Fruit fly (Drosophila melanogaster) whole organism, embryonic: ENCODE results near the gene CG6195.

Source experiments
- Bgb ChIP-seq: fragments of 200-800 bp; sonication (Bioruptor generic); IDR thresholded peaks from 2 replicates; pipeline ENCODE4 v1.3.6; 2022; ENCODE audit warnings: missing biosample characterization, missing genetic modification characterization; ENCODE audit not compliant: partially characterized antibody
- CG10543 ChIP-seq: fragments of 200-800 bp; sonication (Bioruptor generic); optimal IDR thresholded peaks from 3 replicates; lab custom pipeline; 2017; ENCODE audit warnings: missing biosample characterization, mild to moderate bottlenecking, missing genetic modification characterization, moderate library complexity
- CG11695 ChIP-seq: fragments of 200-800 bp; sonication (Bioruptor generic); IDR thresholded peaks from 3 replicates; pipeline ENCODE4 v1.3.6; 2022; ENCODE audit warnings: missing biosample characterization, missing genetic modification characterization
- CG13624 ChIP-seq: fragments of 200-800 bp; sonication (Bioruptor generic); optimal IDR thresholded peaks from 2 replicates; lab custom pipeline; 2016; ENCODE audit warnings: missing biosample characterization, missing genetic modification characterization
- CG13894 ChIP-seq: fragments of 200-800 bp; sonication (Bioruptor generic); optimal IDR thresholded peaks from 3 replicates; lab custom pipeline; 2018; ENCODE audit warnings: missing biosample characterization, mild to moderate bottlenecking, missing genetic modification characterization, moderate library complexity
- CG17328 ChIP-seq: fragments of 200-800 bp; sonication (Bioruptor generic); IDR thresholded peaks from 2 replicates; pipeline ENCODE4 v1.3.6; 2022; ENCODE audit warnings: missing biosample characterization, missing genetic modification characterization
- CG18599 ChIP-seq: fragments of 200-800 bp; sonication (Bioruptor generic); optimal IDR thresholded peaks from 3 replicates; lab custom pipeline; 2017; ENCODE audit warnings: missing biosample characterization, missing genetic modification characterization, mild to moderate bottlenecking, moderate library complexity, missing genetic modification reagents
- CG2678 ChIP-seq: fragments of 200-800 bp; sonication (Bioruptor generic); optimal IDR thresholded peaks from 3 replicates; lab custom pipeline; 2019; ENCODE audit warnings: missing biosample characterization, mild to moderate bottlenecking, missing genetic modification characterization, moderate library complexity
- CG31224 ChIP-seq: fragments of 200-800 bp; sonication (Bioruptor generic); IDR thresholded peaks from 2 replicates; pipeline ENCODE4 v1.3.6; 2022; ENCODE audit warnings: missing biosample characterization, missing genetic modification characterization
- CG34422 ChIP-seq: fragments of 200-800 bp; sonication (Bioruptor generic); IDR thresholded peaks from 3 replicates; pipeline ENCODE4 v1.3.6; 2022; ENCODE audit warnings: missing biosample characterization, missing genetic modification characterization
- CG3838 ChIP-seq: fragments of 200-800 bp; sonication (Bioruptor generic); optimal IDR thresholded peaks from 3 replicates; lab custom pipeline; 2016; ENCODE audit warnings: missing biosample characterization, missing genetic modification characterization
- CG4360 ChIP-seq: fragments of 200-800 bp; sonication (Bioruptor generic); IDR thresholded peaks from 2 replicates; pipeline ENCODE4 v1.3.6; 2022; ENCODE audit warnings: missing biosample characterization, missing genetic modification characterization
- CG6175 ChIP-seq: fragments of 200-800 bp; sonication (Bioruptor generic); IDR thresholded peaks from 3 replicates; pipeline ENCODE4 v1.3.6; 2022; ENCODE audit warnings: missing biosample characterization, missing genetic modification characterization
- CG6272 ChIP-seq: fragments of 200-800 bp; sonication (Bioruptor generic); IDR thresholded peaks from 2 replicates; pipeline ENCODE4 v1.3.6; 2022; ENCODE audit warnings: missing biosample characterization, missing genetic modification characterization
- CG7271 ChIP-seq: fragments of 200-800 bp; sonication (Bioruptor generic); optimal IDR thresholded peaks from 2 replicates; lab custom pipeline; 2018; ENCODE audit warnings: missing biosample characterization, mild to moderate bottlenecking, missing genetic modification characterization, moderate library complexity
- CG8290 ChIP-seq, 3 experiments: fragments of 200-800 bp; sonication (Bioruptor generic); optimal IDR thresholded peaks; 2 replicates each; lab custom pipeline; 2016 to 2019; ENCODE audit warnings: missing biosample characterization in 3 of 3, missing genetic modification characterization in 3 of 3, mild to moderate bottlenecking in 2 of 3, moderate library complexity in 1 of 3
- CG9215 ChIP-seq: fragments of 200-800 bp; sonication (Bioruptor generic); IDR thresholded peaks from 2 replicates; pipeline ENCODE4 v1.3.6; 2022; ENCODE audit warnings: missing biosample characterization, missing genetic modification characterization
- Dbx ChIP-seq: fragments of 200-800 bp; sonication (Bioruptor generic); IDR thresholded peaks from 3 replicates; pipeline ENCODE4 v1.3.6; 2022; ENCODE audit warnings: missing biosample characterization, missing genetic modification characterization
- HHEX ChIP-seq: fragments of 200-800 bp; sonication (Bioruptor generic); optimal IDR thresholded peaks from 3 replicates; lab custom pipeline; 2017; ENCODE audit warnings: missing biosample characterization, mild to moderate bottlenecking, missing genetic modification characterization, missing genetic modification reagents
- HLH4C ChIP-seq: fragments of 200-800 bp; sonication (Bioruptor generic); IDR thresholded peaks from 3 replicates; pipeline ENCODE4 v1.3.6; 2022; ENCODE audit warnings: missing biosample characterization, missing genetic modification characterization; ENCODE audit not compliant: partially characterized antibody
- Hr3 ChIP-seq: fragments of 200-800 bp; sonication (Bioruptor generic); optimal IDR thresholded peaks from 3 replicates; lab custom pipeline; 2016; ENCODE audit warnings: missing biosample characterization, missing genetic modification characterization
- Hr78 ChIP-seq, 2 experiments: fragments of 200-800 bp in 1 of 2; fragments of >200 bp in 1 of 2; sonication (Bioruptor generic) in 1 of 2; optimal IDR thresholded peaks; 2 replicates each; lab custom pipeline; 2017 to 2019; ENCODE audit warnings: missing biosample characterization in 2 of 2, missing genetic modification characterization in 2 of 2, mild to moderate bottlenecking in 1 of 2, moderate library complexity in 1 of 2
- Lhr ChIP-seq: fragments of 200-800 bp; sonication (Bioruptor generic); optimal IDR thresholded peaks from 3 replicates; lab custom pipeline; 2017; ENCODE audit warnings: mild to moderate bottlenecking, missing biosample characterization, missing genetic modification reagents, missing genetic modification characterization
- Med ChIP-seq: fragments of 200-800 bp; sonication (Bioruptor generic); peaks from one replicate; lab custom pipeline; 2016; ENCODE audit warnings: missing biosample characterization, missing genetic modification characterization, mild to moderate bottlenecking, inconsistent platforms, moderate library complexity
- NFAT ChIP-seq: fragments of 200-800 bp; sonication (Bioruptor generic); IDR thresholded peaks from 2 replicates; pipeline ENCODE4 v1.3.6; 2022; ENCODE audit warnings: missing biosample characterization, missing genetic modification characterization
- Pdp1 ChIP-seq, 2 experiments: fragments of 200-800 bp; sonication (Bioruptor generic); optimal IDR thresholded peaks; 3 replicates each; lab custom pipeline; 2016; ENCODE audit warnings: missing biosample characterization in 2 of 2, missing genetic modification characterization in 2 of 2, mild to moderate bottlenecking in 1 of 2, moderate library complexity in 1 of 2
- Rfx ChIP-seq: fragments of 200-800 bp; sonication (Bioruptor generic); IDR thresholded peaks from 2 replicates; pipeline ENCODE4 v1.3.6; 2022; ENCODE audit warnings: missing biosample characterization, missing genetic modification characterization
- Spps ChIP-seq: fragments of 200-800 bp; sonication (Bioruptor generic); optimal IDR thresholded peaks from 2 replicates; lab custom pipeline; 2018; ENCODE audit warnings: missing biosample characterization, mild to moderate bottlenecking, missing genetic modification characterization
- abd-A ChIP-seq: fragments of 200-800 bp; sonication (Bioruptor generic); optimal IDR thresholded peaks from 3 replicates; lab custom pipeline; 2019; ENCODE audit warnings: missing biosample characterization, mild to moderate bottlenecking, missing genetic modification characterization, moderate library complexity
- ase ChIP-seq: fragments of 200-800 bp; sonication (Bioruptor generic); IDR thresholded peaks from 3 replicates; pipeline ENCODE4 v1.3.6; 2022; ENCODE audit warnings: missing biosample characterization, missing genetic modification characterization
- bab2 ChIP-seq: fragments of 200-800 bp; sonication (Bioruptor generic); optimal IDR thresholded peaks from 2 replicates; lab custom pipeline; 2016; ENCODE audit warnings: missing biosample characterization, missing genetic modification characterization
- bsh ChIP-seq, 2 experiments: fragments of 200-800 bp; sonication (Bioruptor generic); optimal IDR thresholded peaks; 2 replicates each; lab custom pipeline; 2017 to 2018; ENCODE audit warnings: mild to moderate bottlenecking in 2 of 2, missing biosample characterization in 2 of 2, missing genetic modification characterization in 2 of 2, moderate library complexity in 1 of 2
- caup ChIP-seq: fragments of 200-800 bp; sonication (Bioruptor generic); optimal IDR thresholded peaks from 3 replicates; lab custom pipeline; 2017; ENCODE audit warnings: missing biosample characterization, mild to moderate bottlenecking, missing genetic modification characterization, moderate library complexity; ENCODE audit not compliant: severe bottlenecking
- chinmo ChIP-seq: fragments of 200-800 bp; sonication (Bioruptor generic); IDR thresholded peaks from 4 replicates; pipeline ENCODE4 v1.3.6; 2022; ENCODE audit warnings: missing biosample characterization, missing genetic modification characterization; ENCODE audit not compliant: partially characterized antibody
- cwo ChIP-seq: fragments of 200-800 bp; sonication (Bioruptor generic); optimal IDR thresholded peaks from 3 replicates; lab custom pipeline; 2017; ENCODE audit warnings: missing biosample characterization, missing genetic modification characterization, mild to moderate bottlenecking, moderate library complexity, missing genetic modification reagents
- dpn ChIP-seq, 2 experiments: fragments of 200-800 bp; sonication (Bioruptor generic); optimal IDR thresholded peaks; 3 replicates each; lab custom pipeline; 2016; ENCODE audit warnings: missing biosample characterization in 2 of 2, missing genetic modification characterization in 2 of 2
- gcm ChIP-seq: fragments of 200-800 bp; sonication (Bioruptor generic); optimal IDR thresholded peaks from 2 replicates; lab custom pipeline; 2019; ENCODE audit warnings: missing biosample characterization, mild to moderate bottlenecking, missing genetic modification characterization, moderate library complexity
- hth ChIP-seq: fragments of >200 bp; optimal IDR thresholded peaks from 2 replicates; lab custom pipeline; 2017; ENCODE audit warnings: inconsistent platforms
- kah ChIP-seq: fragments of 200-800 bp; sonication (Bioruptor generic); optimal IDR thresholded peaks from 2 replicates; lab custom pipeline; 2018; ENCODE audit warnings: missing biosample characterization, mild to moderate bottlenecking, missing genetic modification characterization
- lov ChIP-seq, 2 experiments: fragments of 200-800 bp in 1 of 2; fragments of >200 bp in 1 of 2; sonication (Bioruptor generic) in 1 of 2; IDR thresholded peaks in 1 of 2; optimal IDR thresholded peaks in 1 of 2; 2 replicates in 1 of 2; 3 replicates in 1 of 2; pipeline versions ENCODE4 v1.3.6 to Lab custom; 2017 to 2022; ENCODE audit warnings: missing biosample characterization in 1 of 2, missing genetic modification characterization in 1 of 2
- sd ChIP-seq: fragments of 200-800 bp; sonication (Bioruptor generic); optimal IDR thresholded peaks from 3 replicates; lab custom pipeline; 2018; ENCODE audit warnings: missing biosample characterization, mild to moderate bottlenecking, missing genetic modification characterization, moderate library complexity
- ssp ChIP-seq: fragments of 200-800 bp; sonication (Bioruptor generic); IDR thresholded peaks from 2 replicates; pipeline ENCODE4 v1.3.6; 2022; ENCODE audit warnings: missing biosample characterization, missing genetic modification characterization
- tup ChIP-seq: fragments of 200-800 bp; sonication (Bioruptor generic); optimal IDR thresholded peaks from 2 replicates; lab custom pipeline; 2016; ENCODE audit warnings: missing biosample characterization, mild to moderate bottlenecking, missing genetic modification characterization, moderate library complexity
- vvl ChIP-seq: fragments of 200-800 bp; sonication (Bioruptor generic); IDR thresholded peaks from 2 replicates; pipeline ENCODE4 v1.3.6; 2022; ENCODE audit warnings: missing biosample characterization, missing genetic modification characterization

Gene CG6195

DNA sequence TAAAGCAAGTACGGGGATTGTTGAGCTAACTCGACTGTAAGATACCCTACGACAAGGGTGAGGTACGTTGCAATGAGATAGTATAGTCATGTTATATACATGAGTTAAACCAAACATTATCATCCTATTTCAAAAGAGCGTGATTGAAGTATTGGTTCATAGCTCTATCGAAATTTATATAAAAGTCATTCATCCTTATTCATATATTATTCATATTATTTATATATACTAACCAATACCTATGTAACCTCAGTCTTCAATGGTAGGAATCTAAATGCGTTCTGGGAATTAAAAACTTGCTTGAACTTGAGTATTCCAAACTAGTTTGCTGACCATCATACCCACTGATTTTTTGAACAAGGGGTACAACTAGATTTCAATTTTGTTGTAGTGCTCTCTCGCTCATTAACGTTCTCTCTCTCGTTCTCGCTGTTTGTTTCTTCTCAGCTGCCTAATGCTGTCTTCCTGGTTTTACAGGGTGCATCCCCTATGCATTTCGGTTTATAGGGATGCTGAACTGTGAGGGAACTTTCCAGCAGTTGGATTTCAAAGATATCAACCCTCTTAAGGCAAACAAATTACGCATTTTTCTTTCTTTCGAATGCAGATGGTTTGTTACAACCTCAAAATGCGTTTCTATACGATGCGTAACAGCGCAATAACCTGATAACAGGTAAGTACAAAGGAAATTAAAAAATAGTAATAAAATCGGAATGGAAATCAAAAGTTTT is 20.3 kb downstream of the CG6195 start (continued):
- TF ChIP-seq CG17328 (GFP tag; lab: Robert Waterston, UW) (no peak), dpn (GFP tag; optimal IDR thresholded peaks at IDR 0.05; lab: Kevin White, UChicago) (peak in 1 of 2 experiments; percentile 20), kah (GFP tag; lab: Kevin White, UChicago) (no peak), cwo (GFP tag; lab: Kevin White, UChicago) (peak; percentile 67), Hr3 (GFP tag; lab: Kevin White, UChicago) (peak; percentile 2), CG31224 (GFP tag; lab: Robert Waterston, UW) (no peak), CG9215 (GFP tag; lab: Robert Waterston, UW) (no peak), HHEX (peak; percentile 77), ssp (GFP tag; lab: Robert Waterston, UW) (no peak), CG11695 (GFP tag; lab: Robert Waterston, UW) (no peak), CG4360 (no peak), HLH4C (GFP tag; lab: Robert Waterston, UW) (no peak), hth (lab: Kevin White, UChicago) (no peak), CG2678 (tag; lab: Kevin White, UChicago) (peak; percentile 77), Bgb (GFP tag; lab: Robert Waterston, UW) (no peak), tup (no peak), caup (GFP tag; lab: Kevin White, UChicago) (peak; percentile 67), CG34422 (no peak), CG6272 (GFP tag; lab: Robert Waterston, UW) (no peak), CG18599 (peak; percentile 69), Spps (tag; lab: Kevin White, UChicago) (peak; percentile 2)
- TF ChIP-seq, all 482 proteins: peak for 126

DNA sequence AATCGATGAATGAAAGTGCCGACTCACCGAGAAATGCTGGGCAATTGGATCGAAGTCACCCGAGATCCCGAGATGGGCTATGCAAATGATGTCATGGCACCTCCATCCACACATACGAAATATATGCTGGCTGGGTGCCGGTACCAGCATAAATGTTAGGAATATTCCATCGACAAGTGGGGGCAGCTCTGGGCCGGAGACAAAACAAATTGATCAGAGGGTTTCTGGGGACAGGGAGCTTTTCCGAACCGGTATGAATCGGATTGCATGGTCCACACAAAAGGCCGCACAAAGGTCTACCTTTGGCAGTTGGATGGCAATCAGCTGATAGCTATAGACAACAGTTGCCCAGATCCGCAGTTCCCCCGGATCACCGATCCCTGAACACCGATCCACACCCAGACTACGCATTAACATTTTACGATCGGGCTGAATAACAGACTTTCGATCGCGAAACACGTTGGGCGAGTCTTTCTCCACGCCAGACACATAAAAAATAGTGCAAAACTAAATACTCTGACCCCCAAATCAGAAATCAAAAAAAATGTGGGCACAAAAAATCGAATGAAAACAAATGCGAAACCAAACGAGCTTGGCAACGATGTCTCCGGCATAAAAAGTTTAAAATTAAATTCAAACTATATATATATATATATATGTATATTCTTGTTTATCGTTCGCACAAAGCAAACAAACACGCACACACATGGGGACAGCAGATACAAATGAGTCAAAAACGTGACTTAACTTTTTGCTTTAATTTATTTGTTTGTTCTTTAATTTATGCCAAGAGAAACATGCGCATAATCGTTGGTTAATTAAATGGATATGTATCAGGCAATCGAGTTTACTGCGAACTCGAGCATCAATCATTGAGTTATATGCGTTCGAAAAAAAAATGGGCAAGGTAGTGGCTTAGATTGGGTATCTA is 22.6 kb downstream of the CG6195 start:
- TF ChIP-seq CG6175 (GFP tag; lab: Robert Waterston, UW) (0 out of 3 replicates have a peak, but pooled peaks have one; percentile 56), ase (GFP tag; lab: Robert Waterston, UW) (no peak), sd (tag; lab: Kevin White, UChicago) (peak; percentile 12), Rfx (GFP tag; lab: Robert Waterston, UW) (peak; percentile 26; the same call in 1 of the 2 replicates), CG3838 (GFP tag; lab: Kevin White, UChicago) (no peak), vvl (GFP tag; lab: Robert Waterston, UW) (peak; percentile 60), HHEX (no peak), abd-A (tag; lab: Kevin White, UChicago) (peak; percentile 20), Pdp1 (GFP tag; optimal IDR thresholded peaks at IDR 0.05; lab: Kevin White, UChicago) (peak in 1 of 2 experiments; percentile 51), gcm (GFP tag; lab: Kevin White, UChicago) (peak; percentile 91), NFAT (GFP tag; lab: Robert Waterston, UW) (peak; percentile 28; the same call in 1 of the 2 replicates), Dbx (GFP tag; lab: Robert Waterston, UW) (0 out of 3 replicates have a peak, but pooled peaks have one; percentile 20), CG7271 (tag; lab: Kevin White, UChicago) (no peak), CG13624 (peak; percentile 0), CG13894 (peak; percentile 98), bab2 (GFP tag; lab: Kevin White, UChicago) (no peak), CG8290 (GFP tag; optimal IDR thresholded peaks at IDR 0.05; lab: Kevin White, UChicago) (no peak), CG8290 (tag; optimal IDR thresholded peaks at IDR 0.05; lab: Kevin White, UChicago) (peak in 1 of 2 experiments; percentile 15), lov (optimal IDR thresholded peaks at IDR 0.05; lab: Kevin White, UChicago) (no peak), lov (GFP tag; IDR thresholded peaks at IDR 0.05; lab: Robert Waterston, UW) (peak; percentile 30; the same call in 1 of the 3 replicates), Med (peak; percentile 0), Lhr (GFP tag; lab: Kevin White, UChicago) (no peak), Hr78 (GFP tag; optimal IDR thresholded peaks at IDR 0.05; lab: Kevin White, UChicago) (peak in 1 of 2 experiments; percentile 21), bsh (GFP tag; optimal IDR thresholded peaks at IDR 0.05; lab: Kevin White, UChicago) (no peak), CG10543 (GFP tag; lab: Kevin White, UChicago) (peak; percentile 14), cwo (GFP tag; lab: Kevin White, UChicago) (peak; percentile 89), chinmo (GFP tag; lab: Robert Waterston, UW) (peak; percentile 62; the same call in 1 of the 4 replicates)
